Fruit fly (Drosophila melanogaster) whole organism: ENCODE measurements around the gene gfzf.

Experiments used
- EcR ChIP-seq, 2 experiments: fragments of >200 bp; optimal IDR thresholded peaks; 2 replicates each; lab custom pipeline; 2017; ENCODE audit warnings: missing biosample characterization in 2 of 2, missing genetic modification characterization in 2 of 2, missing genetic modification reagents in 2 of 2
- pan ChIP-seq: fragments of >200 bp; optimal IDR thresholded peaks from 2 replicates; lab custom pipeline; 2017
- psq ChIP-seq: fragments of >200 bp; optimal IDR thresholded peaks from 2 replicates; lab custom pipeline; 2017
- usp ChIP-seq: fragments of >200 bp; optimal IDR thresholded peaks from 2 replicates; lab custom pipeline; 2017; ENCODE audit warnings: missing biosample characterization, missing genetic modification characterization, mixed read lengths

dm6 chr3R:7162356-7163289 lies 11.9 kb upstream of the gfzf start, which contains the start of gene sas:
- TF ChIP-seq psq (lab: Kevin White, UChicago) (no peak), pan (lab: Kevin White, UChicago) (no peak), usp (GFP tag; lab: Kevin White, UChicago) (no peak), EcR (GFP tag; optimal IDR thresholded peaks at IDR 0.05; lab: Kevin White, UChicago) (peak in 1 of 2 experiments; percentile 64)
